Worm (Caenorhabditis elegans) whole organism, L4 larva: ENCODE data around the gene B0034.2.

ENCODE experiments used
- ceh-28 ChIP-seq: fragments of 150-350 bp; optimal IDR thresholded peaks from 2 replicates; lab custom pipeline; 2014; ENCODE audit warnings: missing biosample characterization, missing genetic modification reagents, missing genetic modification characterization
- ceh-82 ChIP-seq: sonication (generic microtip); optimal IDR thresholded peaks from 2 replicates; lab custom pipeline; 2017; ENCODE audit warnings: missing biosample characterization, missing genetic modification characterization
- cey-2 ChIP-seq: sonication (generic microtip); optimal IDR thresholded peaks from 3 replicates; lab custom pipeline; 2017; ENCODE audit warnings: missing genetic modification characterization, mild to moderate bottlenecking, missing compliant biosample characterization, antibody characterized with exemption, borderline replicate concordance; ENCODE audit not compliant: insufficient read depth
- dmd-6 ChIP-seq: fragments of 200-800 bp; sonication (Bioruptor generic); IDR thresholded peaks from 2 replicates; pipeline ENCODE4 v1.3.6; 2022; ENCODE audit warnings: missing genetic modification reagents, missing genetic modification characterization, missing compliant biosample characterization
- duxl-1 ChIP-seq: sonication (generic microtip); optimal IDR thresholded peaks from 2 replicates; lab custom pipeline; 2016; ENCODE audit warnings: mild to moderate bottlenecking, missing genetic modification characterization, moderate library complexity, missing compliant biosample characterization; ENCODE audit not compliant: poor library complexity
- gei-8 ChIP-seq: fragments of 200-800 bp; sonication (Bioruptor generic); optimal IDR thresholded peaks from 2 replicates; lab custom pipeline; 2018; ENCODE audit warnings: mild to moderate bottlenecking, missing genetic modification characterization, missing compliant biosample characterization
- lin-38 ChIP-seq: fragments of 200-800 bp; sonication (Bioruptor generic); IDR thresholded peaks from 2 replicates; pipeline ENCODE4 v1.3.6; 2022; ENCODE audit warnings: missing genetic modification reagents, missing genetic modification characterization, missing compliant biosample characterization
- lin-39 ChIP-seq: fragments of 150-350 bp; optimal IDR thresholded peaks from 2 replicates; lab custom pipeline; 2014; ENCODE audit warnings: missing biosample characterization, missing genetic modification reagents, missing genetic modification characterization
- mxl-2 ChIP-seq: fragments of 200-800 bp; sonication (Bioruptor generic); conservative IDR thresholded peaks from 2 replicates; pipeline ENCODE4 v1.3.6; 2022; ENCODE audit warnings: missing genetic modification reagents, missing genetic modification characterization, missing compliant biosample characterization
- nhr-11 ChIP-seq: fragments of 150-350 bp; optimal IDR thresholded peaks from 2 replicates; lab custom pipeline; 2014; ENCODE audit warnings: missing biosample characterization, missing genetic modification characterization
- nhr-28 ChIP-seq: fragments of 150-350 bp; optimal IDR thresholded peaks from 2 replicates; lab custom pipeline; 2014; ENCODE audit warnings: missing biosample characterization, missing genetic modification characterization
- snpc-4 ChIP-seq: fragments of 150-350 bp; optimal IDR thresholded peaks from 2 replicates; lab custom pipeline; 2014; ENCODE audit warnings: missing biosample characterization, missing genetic modification characterization
- unc-39 ChIP-seq: sonication (generic microtip); optimal IDR thresholded peaks from 2 replicates; lab custom pipeline; 2017; ENCODE audit warnings: missing biosample characterization, missing genetic modification characterization
- ztf-11 ChIP-seq: fragments of 150-350 bp; optimal IDR thresholded peaks from 2 replicates; lab custom pipeline; 2014; ENCODE audit warnings: missing biosample characterization, missing genetic modification characterization

DNA sequence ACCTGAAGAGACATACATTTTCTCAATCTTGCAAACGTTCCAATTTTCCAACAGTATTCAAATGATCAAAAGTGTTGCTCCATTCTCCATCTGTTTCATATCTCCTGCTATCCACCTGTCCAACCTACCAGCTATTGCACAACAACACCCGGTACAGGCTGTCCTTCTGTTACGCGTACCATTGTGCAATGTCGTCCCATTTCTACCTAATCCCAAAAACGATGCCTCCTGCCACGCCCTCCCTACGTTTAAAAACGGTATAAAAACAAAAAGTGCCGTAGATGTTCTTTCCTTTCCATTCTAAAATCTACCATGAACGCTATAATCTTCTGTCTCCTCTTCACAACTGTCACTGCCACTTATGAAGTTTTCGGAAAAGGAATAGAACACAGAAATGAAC is 44.1 kb upstream of the B0034.2 start, which contains the start of gene ins-2:
- TF ChIP-seq ceh-28 (tag; lab: Kevin White, UChicago) (no peak), cey-2 (tag; lab: Kevin White, UChicago) (no peak), dmd-6 (GFP tag; lab: Robert Waterston, UW) (no peak), lin-39 (tag; lab: Kevin White, UChicago) (no peak), mxl-2 (GFP tag; lab: Robert Waterston, UW) (no peak), ceh-82 (tag; lab: Kevin White, UChicago) (no peak), duxl-1 (no peak), ztf-11 (no peak), nhr-28 (no peak), unc-39 (tag; lab: Kevin White, UChicago) (no peak), snpc-4 (tag; lab: Kevin White, UChicago) (no peak), gei-8 (GFP tag; lab: Kevin White, UChicago) (no peak), nhr-11 (tag; lab: Kevin White, UChicago) (no peak), lin-38 (no peak)
